Fruit fly (Drosophila melanogaster): ENCODE measurements at regions not wholly inside any gene's neighbourhood (a gene's known extent, or its start where the extent isn't known, plus 50 kb on each side); places are given as distances from the start of the nearest gene placed in this dataset.

dm6 chr3L:10349890-10350289 lies 62.7 kb upstream of the CG12362 start:
- TF ChIP-seq bsh (GFP tag; optimal IDR thresholded peaks at IDR 0.05) = no peak
- TF ChIP-seq CG12236 (GFP tag; optimal IDR thresholded peaks at IDR 0.05) = no peak
- no peak for TF ChIP-seq CG30431 (GFP tag; optimal IDR thresholded peaks at IDR 0.05)
- no peak for TF ChIP-seq CG7745 (tag; optimal IDR thresholded peaks at IDR 0.05)
- TF ChIP-seq CG4360 (GFP tag; IDR thresholded peaks at IDR 0.05) = peak; percentile 22; the same call in 1 of the 2 replicates
- TF ChIP-seq peb (GFP tag; IDR thresholded peaks at IDR 0.05) = no peak
- TF ChIP-seq oc (tag; optimal IDR thresholded peaks at IDR 0.05) = no peak
- no peak for TF ChIP-seq CG4707 (GFP tag; optimal IDR thresholded peaks at IDR 0.05)
- no peak for TF ChIP-seq corto (GFP tag; optimal IDR thresholded peaks at IDR 0.05)
- peak; percentile 52; the same call in 1 of the 3 replicates for TF ChIP-seq CG2199 (GFP tag; IDR thresholded peaks at IDR 0.05)
- TF ChIP-seq gem (tag; optimal IDR thresholded peaks at IDR 0.05) = no peak
- no peak for TF ChIP-seq tna (GFP tag; IDR thresholded peaks at IDR 0.05; ENCODE audit: partially characterized antibody)
- TF ChIP-seq Awh (GFP tag; IDR thresholded peaks at IDR 0.05) = no peak
- TF ChIP-seq sd (tag; optimal IDR thresholded peaks at IDR 0.05) = peak; percentile 45
- peak; percentile 35 for TF ChIP-seq sens (GFP tag)
- TF ChIP-seq grn (GFP tag; optimal IDR thresholded peaks at IDR 0.05) = peak; percentile 84
- TF ChIP-seq CG15269 (tag; optimal IDR thresholded peaks at IDR 0.05) = peak; percentile 19
- no peak for TF ChIP-seq CG4854 (GFP tag; optimal IDR thresholded peaks at IDR 0.05)

- no peak for TF ChIP-seq Eip74EF (GFP tag; optimal IDR thresholded peaks at IDR 0.05)
- no peak for TF ChIP-seq CG18619 (GFP tag; optimal IDR thresholded peaks at IDR 0.05)
- TF ChIP-seq ham (GFP tag; IDR thresholded peaks at IDR 0.05) = no peak
- TF ChIP-seq az2 (GFP tag; optimal IDR thresholded peaks at IDR 0.05) = peak; percentile 53
- no peak for TF ChIP-seq CG1792 (GFP tag; optimal IDR thresholded peaks at IDR 0.05)
- no peak for TF ChIP-seq Fer3 (tag; optimal IDR thresholded peaks at IDR 0.05)
- no peak for TF ChIP-seq tx (GFP tag; optimal IDR thresholded peaks at IDR 0.05)
- peak; percentile 60 for TF ChIP-seq CG14710 (tag; optimal IDR thresholded peaks at IDR 0.05)
- no peak for TF ChIP-seq CG12659 (GFP tag; optimal IDR thresholded peaks at IDR 0.05)
- TF ChIP-seq CG13424 (tag; optimal IDR thresholded peaks at IDR 0.05) = peak; percentile 38
- no peak for TF ChIP-seq Hr78 (GFP tag; optimal IDR thresholded peaks at IDR 0.05)
- TF ChIP-seq Doc3 (GFP tag; IDR thresholded peaks at IDR 0.05; ENCODE audit: partially characterized antibody) = no peak
- peak; percentile 51 for TF ChIP-seq CG17359 (tag; optimal IDR thresholded peaks at IDR 0.05)
- TF ChIP-seq E2f1 (GFP tag; IDR thresholded peaks at IDR 0.05) = peak; percentile 24; the same call in 1 of the 2 replicates
- no peak for TF ChIP-seq pnt (GFP tag; optimal IDR thresholded peaks at IDR 0.05)
- peak; percentile 62 for TF ChIP-seq Ssrp (tag; optimal IDR thresholded peaks at IDR 0.05)
- TF ChIP-seq CG8944 (GFP tag; optimal IDR thresholded peaks at IDR 0.05) = no peak
- no peak for TF ChIP-seq sd (tag; optimal IDR thresholded peaks at IDR 0.05)
- peak; percentile 21 for TF ChIP-seq CG1602 (GFP tag; optimal IDR thresholded peaks at IDR 0.05)
- TF ChIP-seq dan (GFP tag; IDR thresholded peaks at IDR 0.05) = no peak
- peak; percentile 72 for TF ChIP-seq CG17829 (tag; optimal IDR thresholded peaks at IDR 0.05)
- TF ChIP-seq CG33557 (GFP tag; optimal IDR thresholded peaks at IDR 0.05) = peak; percentile 55
- no peak for TF ChIP-seq CG2129 (GFP tag; IDR thresholded peaks at IDR 0.05; ENCODE audit: partially characterized antibody)
- no peak for TF ChIP-seq sc (optimal IDR thresholded peaks at IDR 0.05)
- TF ChIP-seq sc (GFP tag; optimal IDR thresholded peaks at IDR 0.05) = peak; percentile 12
- no peak for TF ChIP-seq hbn (GFP tag; IDR thresholded peaks at IDR 0.05; ENCODE audit: partially characterized antibody)
- TF ChIP-seq CG9817 (tag; optimal IDR thresholded peaks at IDR 0.05) = no peak
- peak; percentile 22 for TF ChIP-seq zen (tag; optimal IDR thresholded peaks at IDR 0.05)
- no peak for TF ChIP-seq slou (GFP tag; optimal IDR thresholded peaks at IDR 0.05)
- TF ChIP-seq zf30C (GFP tag; optimal IDR thresholded peaks at IDR 0.05) = no peak
- peak; percentile 47 for TF ChIP-seq tin (GFP tag; optimal IDR thresholded peaks at IDR 0.05)
- TF ChIP-seq CG13296 (GFP tag; optimal IDR thresholded peaks at IDR 0.05) = no peak
- TF ChIP-seq CG7839 (tag; optimal IDR thresholded peaks at IDR 0.05) = peak; percentile 53
These were observed 61.9 kb upstream of the CG12362 start for dm6 chr3L:10350715-10351114.
